Worm (Caenorhabditis elegans) whole organism, late embryonic: ENCODE data around the gene C09G5.13.

Experiments
- C08G9.2 ChIP-seq: sonication (generic microtip); optimal IDR thresholded peaks from 2 replicates; lab custom pipeline; 2016; ENCODE audit warnings: mild to moderate bottlenecking, missing genetic modification characterization, moderate library complexity, missing compliant biosample characterization
- F13H6.1 ChIP-seq: sonication (generic microtip); optimal IDR thresholded peaks from 2 replicates; lab custom pipeline; 2016; ENCODE audit warnings: missing genetic modification characterization, missing compliant biosample characterization
- T23F11.4 ChIP-seq: fragments of 200-800 bp; sonication (Bioruptor generic); optimal IDR thresholded peaks from 2 replicates; lab custom pipeline; 2018; ENCODE audit warnings: mild to moderate bottlenecking, missing genetic modification characterization, missing compliant biosample characterization
- Y22D7AL.16 ChIP-seq: sonication (generic microtip); optimal IDR thresholded peaks from 2 replicates; lab custom pipeline; 2016; ENCODE audit warnings: missing genetic modification characterization, missing compliant biosample characterization
- ahr-1 ChIP-seq: sonication (generic microtip); optimal IDR thresholded peaks from 2 replicates; lab custom pipeline; 2016; ENCODE audit warnings: missing genetic modification characterization, missing compliant biosample characterization
- ceh-2 ChIP-seq: sonication (generic microtip); optimal IDR thresholded peaks from 2 replicates; lab custom pipeline; 2016; ENCODE audit warnings: missing genotype, missing genetic modification characterization, missing compliant biosample characterization
- ceh-22 ChIP-seq: sonication (generic microtip); optimal IDR thresholded peaks from 2 replicates; lab custom pipeline; 2017; ENCODE audit warnings: missing biosample characterization, missing genetic modification characterization
- ceh-24 ChIP-seq: sonication (generic microtip); optimal IDR thresholded peaks from 2 replicates; lab custom pipeline; 2016; ENCODE audit warnings: mild to moderate bottlenecking, missing genetic modification characterization, missing compliant biosample characterization
- ceh-31 ChIP-seq: sonication (generic microtip); optimal IDR thresholded peaks from 2 replicates; lab custom pipeline; 2016; ENCODE audit warnings: missing genetic modification characterization, missing compliant biosample characterization
- ceh-34 ChIP-seq: sonication (generic microtip); optimal IDR thresholded peaks from 2 replicates; lab custom pipeline; 2016; ENCODE audit warnings: mild to moderate bottlenecking, missing genetic modification characterization, missing compliant biosample characterization
- ceh-45 ChIP-seq: fragments of 200-800 bp; sonication (Bioruptor generic); IDR thresholded peaks from 2 replicates; pipeline ENCODE4 v1.3.6; 2022; ENCODE audit warnings: missing genetic modification reagents, missing genetic modification characterization, missing compliant biosample characterization
- ceh-6 ChIP-seq: fragments of 200-800 bp; sonication (Bioruptor generic); optimal IDR thresholded peaks from 2 replicates; lab custom pipeline; 2018; ENCODE audit warnings: mild to moderate bottlenecking, missing genetic modification characterization, missing compliant biosample characterization
- ceh-9 ChIP-seq: sonication (generic microtip); optimal IDR thresholded peaks from 2 replicates; lab custom pipeline; 2016; ENCODE audit warnings: mild to moderate bottlenecking, missing genetic modification characterization, inconsistent platforms, missing compliant biosample characterization
- che-1 ChIP-seq: sonication (generic microtip); optimal IDR thresholded peaks from 2 replicates; lab custom pipeline; 2016; ENCODE audit warnings: mild to moderate bottlenecking, missing genetic modification characterization, missing compliant biosample characterization
- dmd-4 ChIP-seq: sonication (generic microtip); optimal IDR thresholded peaks from 2 replicates; lab custom pipeline; 2016; ENCODE audit warnings: borderline replicate concordance, missing genetic modification characterization, missing compliant biosample characterization
- dve-1 ChIP-seq: sonication (generic microtip); optimal IDR thresholded peaks from 2 replicates; lab custom pipeline; 2017; ENCODE audit warnings: antibody characterized with exemption, mild to moderate bottlenecking, missing genetic modification characterization, missing compliant biosample characterization
- elt-4 ChIP-seq: sonication (generic microtip); optimal IDR thresholded peaks from 2 replicates; lab custom pipeline; 2016; ENCODE audit warnings: missing genetic modification characterization, missing compliant biosample characterization
- ets-4 ChIP-seq: sonication (generic microtip); optimal IDR thresholded peaks from 2 replicates; lab custom pipeline; 2016; ENCODE audit warnings: missing genetic modification characterization, missing compliant biosample characterization
- fkh-10 ChIP-seq: fragments of 150-350 bp; optimal IDR thresholded peaks from 2 replicates; lab custom pipeline; 2014; ENCODE audit warnings: missing biosample characterization, missing genetic modification reagents, missing genetic modification characterization
- fkh-6 ChIP-seq: sonication (generic microtip); optimal IDR thresholded peaks from 2 replicates; lab custom pipeline; 2016; ENCODE audit warnings: missing genetic modification characterization, missing compliant biosample characterization
- gmeb-2 ChIP-seq: sonication (generic microtip); optimal IDR thresholded peaks from 2 replicates; lab custom pipeline; 2016; ENCODE audit warnings: missing genetic modification characterization, inconsistent platforms, missing compliant biosample characterization
- hlh-15 ChIP-seq: sonication (generic microtip); optimal IDR thresholded peaks from 2 replicates; lab custom pipeline; 2016; ENCODE audit warnings: missing genetic modification characterization, missing compliant biosample characterization
- hlh-30 ChIP-seq: sonication (generic microtip); optimal IDR thresholded peaks from 2 replicates; lab custom pipeline; 2017; ENCODE audit warnings: antibody characterized with exemption, missing genetic modification characterization, missing compliant biosample characterization; ENCODE audit not compliant: insufficient read depth
- lin-11 ChIP-seq: fragments of 200-800 bp; sonication (Bioruptor generic); optimal IDR thresholded peaks from 2 replicates; lab custom pipeline; 2018; ENCODE audit warnings: mild to moderate bottlenecking, missing genetic modification characterization, missing compliant biosample characterization
- madf-2 ChIP-seq: sonication (generic microtip); optimal IDR thresholded peaks from 2 replicates; lab custom pipeline; 2017; ENCODE audit warnings: missing genetic modification characterization, missing compliant biosample characterization
- mec-3 ChIP-seq: sonication (generic microtip); optimal IDR thresholded peaks from 2 replicates; lab custom pipeline; 2016; ENCODE audit warnings: borderline replicate concordance, missing genetic modification characterization, missing compliant biosample characterization
- nhr-232 ChIP-seq: sonication (generic microtip); optimal IDR thresholded peaks from 2 replicates; lab custom pipeline; 2016; ENCODE audit warnings: missing genetic modification characterization, missing compliant biosample characterization
- odd-2 ChIP-seq: sonication (generic microtip); optimal IDR thresholded peaks from 2 replicates; lab custom pipeline; 2017; ENCODE audit warnings: antibody characterized with exemption, mild to moderate bottlenecking, missing genetic modification characterization, missing compliant biosample characterization
- pax-1 ChIP-seq: fragments of 150-350 bp; optimal IDR thresholded peaks from 2 replicates; lab custom pipeline; 2014; ENCODE audit warnings: missing biosample characterization, missing genetic modification characterization
- pha-2 ChIP-seq: sonication (generic microtip); optimal IDR thresholded peaks from 2 replicates; lab custom pipeline; 2017; ENCODE audit warnings: mild to moderate bottlenecking, missing genetic modification characterization, missing compliant biosample characterization
- pha-4 ChIP-seq: fragments of 150-350 bp; optimal IDR thresholded peaks from 2 replicates; lab custom pipeline; 2018; ENCODE audit warnings: missing biosample characterization, missing genetic modification reagents, missing genetic modification characterization
- pqm-1 ChIP-seq: sonication (generic microtip); optimal IDR thresholded peaks from 2 replicates; lab custom pipeline; 2016; ENCODE audit warnings: missing genetic modification characterization, missing compliant biosample characterization
- pros-1 ChIP-seq: fragments of 150-350 bp; optimal IDR thresholded peaks from 2 replicates; lab custom pipeline; 2014; ENCODE audit warnings: missing biosample characterization, missing genetic modification reagents, missing genetic modification characterization
- ref-2 ChIP-seq: sonication (generic microtip); optimal IDR thresholded peaks from 2 replicates; lab custom pipeline; 2016; ENCODE audit warnings: missing genetic modification characterization, missing compliant biosample characterization
- rnt-1 ChIP-seq: sonication (generic microtip); optimal IDR thresholded peaks from 2 replicates; lab custom pipeline; 2016; ENCODE audit warnings: missing genetic modification characterization, missing compliant biosample characterization
- sox-4 ChIP-seq: sonication (generic microtip); optimal IDR thresholded peaks from 2 replicates; lab custom pipeline; 2017; ENCODE audit warnings: mild to moderate bottlenecking, missing genetic modification characterization, inconsistent platforms, missing compliant biosample characterization
- syd-9 ChIP-seq: sonication (generic microtip); optimal IDR thresholded peaks from 2 replicates; lab custom pipeline; 2016; ENCODE audit warnings: mild to moderate bottlenecking, missing genetic modification characterization, moderate library complexity, missing compliant biosample characterization
- tbx-2 ChIP-seq: sonication (generic microtip); optimal IDR thresholded peaks from 2 replicates; lab custom pipeline; 2016; ENCODE audit warnings: missing genetic modification characterization, missing compliant biosample characterization
- tbx-7 ChIP-seq: sonication (generic microtip); optimal IDR thresholded peaks from 2 replicates; lab custom pipeline; 2016; ENCODE audit warnings: missing genotype, missing genetic modification characterization, missing compliant biosample characterization
- unc-3 ChIP-seq, 2 experiments: fragments of 200-800 bp in 1 of 2; sonication (Bioruptor generic) in 1 of 2; sonication (generic microtip) in 1 of 2; conservative IDR thresholded peaks in 1 of 2; optimal IDR thresholded peaks in 1 of 2; 2 replicates each; pipeline versions ENCODE4 v1.3.6 to Lab custom; 2016 to 2022; ENCODE audit warnings: missing compliant biosample characterization in 2 of 2, missing genetic modification characterization in 2 of 2, missing genetic modification reagents in 1 of 2
- unc-42 ChIP-seq: sonication (generic microtip); optimal IDR thresholded peaks from 2 replicates; lab custom pipeline; 2016; ENCODE audit warnings: missing genotype, missing genetic modification characterization, missing compliant biosample characterization
- unc-86 ChIP-seq: sonication (generic microtip); optimal IDR thresholded peaks from 2 replicates; lab custom pipeline; 2016; ENCODE audit warnings: missing genetic modification characterization, missing compliant biosample characterization
- zip-5 ChIP-seq: sonication (generic microtip); optimal IDR thresholded peaks from 2 replicates; lab custom pipeline; 2016; ENCODE audit warnings: missing genetic modification characterization, missing compliant biosample characterization

C09G5.13 gene

DNA sequence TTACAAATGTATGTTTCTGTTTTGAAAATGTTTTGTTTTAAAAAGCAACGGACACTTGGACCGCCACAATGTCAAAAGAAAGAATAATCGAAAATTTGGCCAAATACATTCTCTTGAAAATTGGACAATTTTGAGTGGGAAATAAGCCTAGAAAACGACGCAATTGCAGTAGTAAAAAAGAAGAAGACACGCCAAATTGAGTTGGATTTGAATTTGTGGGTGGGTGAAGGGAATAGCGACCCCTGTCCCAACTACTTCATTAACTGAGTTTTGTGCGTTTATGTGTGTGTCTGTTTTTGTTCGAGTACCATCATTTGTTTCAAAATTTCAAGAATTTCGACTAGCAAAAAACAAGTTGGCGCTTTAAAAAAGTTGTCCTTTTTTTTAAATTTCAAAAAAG is 43.6 kb downstream of the C09G5.13 start:
- TF ChIP-seq pros-1 (tag; lab: Kevin White, UChicago) (no peak), unc-42 (tag; lab: Kevin White, UChicago) (peak; percentile 64)

ce11 chrII:10761653-10762052 is 44.4 kb downstream of the C09G5.13 start:
- TF ChIP-seq Y22D7AL.16 (tag; lab: Kevin White, UChicago) (no peak), ceh-24 (tag; lab: Kevin White, UChicago) (no peak), elt-4 (tag; lab: Kevin White, UChicago) (no peak), fkh-6 (tag; lab: Kevin White, UChicago) (peak; percentile 6), dve-1 (tag; lab: Kevin White, UChicago) (no peak), ahr-1 (tag; lab: Kevin White, UChicago) (no peak), lin-11 (tag; lab: Kevin White, UChicago) (no peak), ceh-45 (GFP tag; lab: Robert Waterston, UW) (no peak), tbx-7 (tag; lab: Kevin White, UChicago) (no peak), odd-2 (no peak), pax-1 (no peak), dmd-4 (tag; lab: Kevin White, UChicago) (no peak), C08G9.2 (tag; lab: Kevin White, UChicago) (no peak), T23F11.4 (GFP tag; lab: Kevin White, UChicago) (no peak), tbx-2 (tag; lab: Kevin White, UChicago) (peak; percentile 3), zip-5 (tag; lab: Kevin White, UChicago) (no peak), ceh-6 (GFP tag; lab: Kevin White, UChicago) (no peak), hlh-15 (no peak), sox-4 (tag; lab: Kevin White, UChicago) (no peak), fkh-10 (GFP tag; lab: Kevin White, UChicago) (no peak), ceh-31 (tag; lab: Kevin White, UChicago) (peak; percentile 9), gmeb-2 (no peak), ceh-2 (no peak), hlh-30 (tag; lab: Kevin White, UChicago) (no peak), pha-2 (tag; lab: Kevin White, UChicago) (no peak), unc-3 (GFP tag; conservative IDR thresholded peaks at IDR 0.05; lab: Robert Waterston, UW) (no peak), unc-3 (tag; optimal IDR thresholded peaks at IDR 0.05; lab: Kevin White, UChicago) (no peak), ets-4 (no peak), ceh-9 (no peak), rnt-1 (no peak), ceh-22 (no peak), che-1 (no peak), ref-2 (no peak), nhr-232 (no peak), mec-3 (tag; lab: Kevin White, UChicago) (no peak), madf-2 (tag; lab: Kevin White, UChicago) (no peak), unc-86 (tag; lab: Kevin White, UChicago) (no peak), syd-9 (tag; lab: Kevin White, UChicago) (no peak), F13H6.1 (tag; lab: Kevin White, UChicago) (no peak), ceh-34 (tag; lab: Kevin White, UChicago) (peak; percentile 19), unc-42 (tag; lab: Kevin White, UChicago) (peak; percentile 82), pqm-1 (no peak)

- TF ChIP-seq ceh-34 (tag; lab: Kevin White, UChicago) (peak; percentile 57), pha-4 (tag; lab: Kevin White, UChicago) (no peak)
- TF ChIP-seq, all 69 proteins: peak for 1
These were observed 48.0 kb downstream of the C09G5.13 start for ce11 chrII:10765238-10765637.
